Worm (Caenorhabditis elegans) whole organism, midembryonic: ENCODE results near the gene aat-1.

ENCODE experiments used
- T22C8.4 ChIP-seq: fragments of 200-800 bp; sonication (Bioruptor generic); IDR thresholded peaks from 2 replicates; pipeline ENCODE4 v1.3.6; 2022; ENCODE audit warnings: missing genetic modification characterization, missing compliant biosample characterization
- cog-1 ChIP-seq: sonication (generic microtip); optimal IDR thresholded peaks from 2 replicates; lab custom pipeline; 2016; ENCODE audit warnings: missing genetic modification characterization, missing compliant biosample characterization
- flt-1 ChIP-seq: fragments of 200-800 bp; sonication (Bioruptor generic); IDR thresholded peaks from 2 replicates; pipeline ENCODE4 v1.3.6; 2022; ENCODE audit warnings: missing genetic modification characterization, missing compliant biosample characterization
- klf-2 ChIP-seq: fragments of 200-800 bp; sonication (Bioruptor generic); conservative IDR thresholded peaks from 2 replicates; pipeline ENCODE4 v1.3.6; 2022; ENCODE audit warnings: missing genetic modification reagents, missing genetic modification characterization, missing compliant biosample characterization
- med-1 ChIP-seq: sonication (generic microtip); optimal IDR thresholded peaks from 2 replicates; lab custom pipeline; 2017; ENCODE audit warnings: missing genetic modification characterization, mild to moderate bottlenecking, missing compliant biosample characterization, antibody characterized with exemption, missing genetic modification reagents; ENCODE audit not compliant: insufficient read depth
- ref-1 ChIP-seq: fragments of 200-800 bp; sonication (Bioruptor generic); conservative IDR thresholded peaks from 2 replicates; pipeline ENCODE4 v1.3.6; 2022; ENCODE audit warnings: missing genetic modification reagents, missing genetic modification characterization, missing compliant biosample characterization
- tab-1 ChIP-seq: fragments of 200-800 bp; sonication (Bioruptor generic); IDR thresholded peaks from 2 replicates; pipeline ENCODE4 v1.3.6; 2022; ENCODE audit warnings: missing genetic modification characterization, missing compliant biosample characterization
- ztf-23 ChIP-seq: fragments of 200-800 bp; sonication (Bioruptor generic); IDR thresholded peaks from 2 replicates; pipeline ENCODE4 v1.3.6; 2022; ENCODE audit warnings: missing genetic modification reagents, missing genetic modification characterization, missing compliant biosample characterization
- ztf-29 ChIP-seq: fragments of 200-800 bp; sonication (Bioruptor generic); IDR thresholded peaks from 2 replicates; pipeline ENCODE4 v1.3.6; 2022; ENCODE audit warnings: missing genetic modification reagents, missing genetic modification characterization, missing compliant biosample characterization

The aat-1 gene

DNA sequence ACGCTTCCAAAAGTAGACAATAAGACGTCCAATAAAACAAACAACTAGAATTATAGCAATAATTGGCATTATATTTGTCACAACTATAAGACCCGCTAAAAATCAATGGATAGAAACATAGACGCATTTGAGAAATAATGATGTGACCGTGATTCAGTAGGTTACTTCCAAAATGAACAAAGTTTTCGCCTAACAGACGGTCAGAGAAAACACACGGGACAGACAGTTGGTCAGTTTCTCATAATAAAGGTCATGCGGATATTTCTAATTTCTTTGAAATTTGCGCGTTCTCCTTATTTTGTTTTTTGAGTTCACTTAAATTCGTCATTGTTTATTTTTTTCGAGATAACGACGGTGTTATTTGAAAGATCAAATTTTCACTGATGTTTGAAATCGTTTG lies 30.1 kb upstream of the aat-1 start:
- no peak for TF ChIP-seq flt-1 (GFP tag; lab: Robert Waterston, UW)
- TF ChIP-seq med-1 (GFP tag; lab: Kevin White, UChicago), result no peak
- TF ChIP-seq ztf-23 (GFP tag; lab: Robert Waterston, UW), result no peak
- TF ChIP-seq T22C8.4, result no peak
- TF ChIP-seq cog-1 (tag; lab: Kevin White, UChicago), result no peak
- no peak for TF ChIP-seq ref-1 (GFP tag; lab: Robert Waterston, UW)
- TF ChIP-seq tab-1 (GFP tag; lab: Robert Waterston, UW), result no peak
- no peak for TF ChIP-seq ztf-29
- TF ChIP-seq klf-2, result no peak

DNA sequence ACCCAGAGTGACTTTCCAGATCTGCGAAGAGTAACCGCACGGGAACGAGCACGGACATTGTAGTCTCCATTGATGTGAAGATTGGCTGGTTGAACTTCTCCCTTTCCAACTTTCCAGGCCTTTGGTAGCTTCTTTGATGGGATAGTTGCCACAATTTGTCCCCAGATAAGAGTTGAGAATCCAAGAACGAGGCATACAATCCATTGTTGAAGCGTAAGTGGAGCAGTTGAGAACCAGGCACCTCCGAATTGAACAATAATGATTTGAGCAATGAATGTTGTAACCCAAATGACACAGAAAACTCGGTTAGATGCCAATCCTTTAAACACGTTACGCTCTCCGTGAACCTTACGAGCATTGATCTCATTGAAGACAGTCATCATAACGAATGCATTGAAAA lies 25.5 kb upstream of the aat-1 start:
- TF ChIP-seq cog-1 (tag; lab: Kevin White, UChicago), result no peak
- TF ChIP-seq ref-1 (GFP tag; lab: Robert Waterston, UW), result no peak

DNA sequence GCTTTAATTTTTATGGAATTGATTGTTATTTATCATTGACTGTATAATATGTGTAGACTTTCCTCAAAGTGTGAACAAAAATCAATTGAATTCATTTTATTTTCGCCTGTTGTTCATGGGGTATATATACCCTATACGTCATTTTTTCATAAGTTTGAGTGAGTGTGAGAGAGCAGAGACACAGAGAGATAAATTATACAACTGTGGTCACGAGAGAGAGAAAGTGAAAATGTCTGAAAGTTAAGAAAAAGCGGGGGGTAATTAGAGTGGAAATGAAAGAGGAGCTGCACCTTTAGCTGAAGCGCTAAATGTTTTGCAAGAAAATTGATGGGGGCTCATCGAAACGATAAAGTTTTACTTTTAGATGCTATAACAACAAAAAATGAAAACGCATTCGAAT lies 24.3 kb upstream of the aat-1 start:
- TF ChIP-seq flt-1 (GFP tag; lab: Robert Waterston, UW) (no peak), ztf-23 (GFP tag; lab: Robert Waterston, UW) (no peak), med-1 (GFP tag; lab: Kevin White, UChicago) (no peak), T22C8.4 (no peak), cog-1 (tag; lab: Kevin White, UChicago) (no peak), klf-2 (no peak), tab-1 (GFP tag; lab: Robert Waterston, UW) (no peak), ztf-29 (no peak)

- TF ChIP-seq T22C8.4 (no peak), ref-1 (GFP tag; lab: Robert Waterston, UW) (no peak), cog-1 (tag; lab: Kevin White, UChicago) (no peak), tab-1 (GFP tag; lab: Robert Waterston, UW) (no peak), ztf-23 (GFP tag; lab: Robert Waterston, UW) (no peak), ztf-29 (no peak), flt-1 (GFP tag; lab: Robert Waterston, UW) (no peak), klf-2 (no peak), med-1 (GFP tag; lab: Kevin White, UChicago) (no peak)
Observed at ce11 chrIV:9624977-9625376, 23.5 kb upstream of the aat-1 start, which contains the start of gene W09C2.10. Gene W09C2.10 (minus strand): TSS chrIV:9625077.

DNA sequence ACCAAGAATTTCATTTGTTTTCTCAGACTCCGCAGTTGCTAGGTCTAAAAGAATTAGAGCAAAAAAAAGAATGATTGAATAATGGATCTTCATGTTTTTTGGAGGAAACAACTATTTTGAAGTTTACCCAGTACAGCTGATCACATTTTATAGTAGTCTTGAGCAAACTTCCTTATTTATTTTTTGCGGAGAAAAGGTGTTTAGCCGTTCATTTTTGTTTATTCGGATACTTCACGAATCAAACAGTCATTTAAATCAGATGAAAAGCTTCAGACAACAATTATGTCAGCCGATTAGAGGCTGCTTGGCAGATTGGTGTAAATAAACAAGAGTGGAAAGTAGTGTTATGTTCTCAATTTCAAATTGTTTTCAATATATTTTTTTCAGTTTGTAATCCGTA lies 22.8 kb upstream of the aat-1 start, which contains the start of gene W09C2.8:
TSS of gene W09C2.8 (minus strand) at position 101 of the 400 bp plus-strand sequence.
- TF ChIP-seq klf-2, result no peak
- TF ChIP-seq ztf-23 (GFP tag; lab: Robert Waterston, UW), result no peak

DNA sequence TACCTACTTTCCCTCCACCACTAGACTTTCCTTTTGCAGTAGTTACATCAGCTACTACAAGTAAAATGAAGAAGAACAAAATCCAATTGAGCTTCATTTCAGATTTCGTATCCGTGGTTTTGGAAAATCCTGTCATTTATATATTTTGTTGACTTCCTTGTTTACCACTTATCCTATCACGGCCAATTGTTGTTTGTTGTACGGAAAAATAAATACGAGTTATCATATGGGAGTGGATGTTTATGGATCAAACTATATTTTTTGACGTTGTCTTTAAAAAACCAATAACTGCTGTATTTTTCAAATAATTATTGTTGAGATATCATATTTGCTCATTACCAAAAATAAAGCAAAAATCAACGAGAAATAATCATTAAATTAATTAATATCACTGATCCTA lies 21.8 kb upstream of the aat-1 start, which contains the start of gene W09C2.9:
TSS of gene W09C2.9 (minus strand) at position 101 of the 400 bp plus-strand sequence.
- no peak for TF ChIP-seq med-1 (GFP tag; lab: Kevin White, UChicago)
- no peak for TF ChIP-seq T22C8.4
- TF ChIP-seq tab-1 (GFP tag; lab: Robert Waterston, UW), result no peak
- TF ChIP-seq ref-1 (GFP tag; lab: Robert Waterston, UW), result no peak
- no peak for TF ChIP-seq klf-2
- no peak for TF ChIP-seq ztf-29
- no peak for TF ChIP-seq ztf-23 (GFP tag; lab: Robert Waterston, UW)
- TF ChIP-seq flt-1 (GFP tag; lab: Robert Waterston, UW), result no peak
- TF ChIP-seq cog-1 (tag; lab: Kevin White, UChicago), result no peak

DNA sequence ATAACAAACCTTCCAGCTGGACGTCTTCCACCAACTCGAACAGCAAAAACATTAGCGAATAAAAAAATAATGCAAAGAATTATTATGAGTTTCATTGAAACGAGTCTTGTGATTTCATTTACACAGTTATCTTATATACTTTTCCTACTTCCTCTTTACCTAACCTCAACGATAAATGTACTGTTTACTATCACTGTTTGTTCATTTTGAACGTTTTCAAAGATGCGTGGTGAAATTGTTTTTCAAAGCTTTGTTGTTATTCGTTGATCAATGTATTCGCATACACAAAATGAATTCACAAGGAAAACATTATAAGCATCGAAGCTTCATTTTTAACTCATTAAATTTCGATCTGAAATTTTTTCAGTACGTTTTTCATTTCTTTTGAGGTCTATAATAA lies 20.8 kb upstream of the aat-1 start, which contains the start of gene W09C2.7:
TSS of gene W09C2.7 (minus strand) at position 101 of the 400 bp plus-strand sequence.
- TF ChIP-seq ztf-23 (GFP tag; lab: Robert Waterston, UW), result no peak
- no peak for TF ChIP-seq ref-1 (GFP tag; lab: Robert Waterston, UW)
- no peak for TF ChIP-seq T22C8.4
- TF ChIP-seq cog-1 (tag; lab: Kevin White, UChicago), result no peak
- TF ChIP-seq flt-1 (GFP tag; lab: Robert Waterston, UW), result no peak
- TF ChIP-seq med-1 (GFP tag; lab: Kevin White, UChicago), result no peak
- TF ChIP-seq tab-1 (GFP tag; lab: Robert Waterston, UW), result no peak
- no peak for TF ChIP-seq klf-2
- TF ChIP-seq ztf-29, result no peak

DNA sequence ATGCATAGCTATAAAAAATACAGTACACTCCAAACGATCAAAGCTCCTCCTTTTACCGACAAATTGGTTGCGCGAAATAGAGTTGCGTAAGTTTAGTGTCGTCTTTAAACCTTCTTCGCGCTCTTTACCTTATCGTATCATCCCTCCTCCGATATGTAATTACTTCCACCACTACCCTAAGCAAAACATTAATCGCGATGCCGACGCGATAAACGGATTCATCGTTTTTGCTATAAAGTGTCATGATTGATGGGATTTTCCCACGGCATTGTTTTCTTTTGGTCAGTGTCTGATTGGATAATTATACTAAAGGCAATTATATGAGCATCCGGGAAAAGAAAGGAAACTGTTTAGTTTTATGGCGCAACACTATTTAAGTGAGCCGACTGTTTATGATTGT lies 17.3 kb upstream of the aat-1 start:
- TF ChIP-seq cog-1 (tag; lab: Kevin White, UChicago) (no peak), ztf-23 (GFP tag; lab: Robert Waterston, UW) (no peak), klf-2 (no peak), ztf-29 (no peak), T22C8.4 (no peak), ref-1 (GFP tag; lab: Robert Waterston, UW) (no peak), med-1 (GFP tag; lab: Kevin White, UChicago) (no peak), tab-1 (GFP tag; lab: Robert Waterston, UW) (no peak), flt-1 (GFP tag; lab: Robert Waterston, UW) (no peak)

ce11 chrIV:9618015-9618414 lies 16.5 kb upstream of the aat-1 start:
- TF ChIP-seq T22C8.4 (no peak), ztf-29 (no peak)

ce11 chrIV:9617358-9617757 lies 15.9 kb upstream of the aat-1 start:
- TF ChIP-seq med-1 (GFP tag; lab: Kevin White, UChicago), result no peak
- 0 out of 2 replicates have a peak, but pooled peaks have one; percentile 25 for TF ChIP-seq flt-1 (GFP tag; lab: Robert Waterston, UW)

ce11 chrIV:9615511-9615910 lies 14.0 kb upstream of the aat-1 start:
- no peak for TF ChIP-seq klf-2
- TF ChIP-seq T22C8.4, result no peak
